Fruit fly (Drosophila melanogaster): ENCODE results near the gene EloA.

The EloA gene

dm6 chr3R:23226521-23227039, 24.8 kb upstream of the EloA start, which contains the start of gene cnc (continued):
- TF ChIP-seq Doc2 (GFP tag; IDR thresholded peaks at IDR 0.05): no peak
- no peak for TF ChIP-seq CG6689 (GFP tag; IDR thresholded peaks at IDR 0.05)
- TF ChIP-seq scrt (GFP tag; optimal IDR thresholded peaks at IDR 0.05): no peak
- TF ChIP-seq Antp (GFP tag; optimal IDR thresholded peaks at IDR 0.05): no peak
- peak; percentile 90 to 97 for TF ChIP-seq Trl (optimal IDR thresholded peaks at IDR 0.05)
- peak; percentile 35 for TF ChIP-seq Trl (GFP tag; optimal IDR thresholded peaks at IDR 0.05)
- peak; percentile 1 for TF ChIP-seq disco-r (GFP tag; optimal IDR thresholded peaks at IDR 0.05)
- TF ChIP-seq CG15073 (GFP tag; optimal IDR thresholded peaks at IDR 0.05): no peak
- TF ChIP-seq ato (GFP tag; IDR thresholded peaks at IDR 0.05; ENCODE audit: partially characterized antibody): no peak
- TF ChIP-seq dysf (GFP tag; IDR thresholded peaks at IDR 0.05): peak; percentile 9; the same call in 1 of the 3 replicates
- 0 out of 2 replicates have a peak, but pooled peaks have one; percentile 5 for TF ChIP-seq CG9932 (GFP tag; IDR thresholded peaks at IDR 0.05)
- no peak for TF ChIP-seq CG14014 (GFP tag; IDR thresholded peaks at IDR 0.05)
- no peak for TF ChIP-seq eve (GFP tag; optimal IDR thresholded peaks at IDR 0.05)
- TF ChIP-seq Rx (GFP tag; IDR thresholded peaks at IDR 0.05): no peak
- TF ChIP-seq lmd (GFP tag; IDR thresholded peaks at IDR 0.05): no peak
- TF ChIP-seq ind (GFP tag; optimal IDR thresholded peaks at IDR 0.05): no peak
- TF ChIP-seq Stat92E (GFP tag; optimal IDR thresholded peaks at IDR 0.05): no peak
- TF ChIP-seq stc (GFP tag; IDR thresholded peaks at IDR 0.05): peak; percentile 44; the same call in 1 of the 2 replicates
- TF ChIP-seq CG13624 (GFP tag; optimal IDR thresholded peaks at IDR 0.05): peak; percentile 23
- TF ChIP-seq CG1233 (GFP tag; optimal IDR thresholded peaks at IDR 0.05): peak; percentile 20
- TF ChIP-seq CG13123 (GFP tag; optimal IDR thresholded peaks at IDR 0.05): no peak
- TF ChIP-seq nom (GFP tag; optimal IDR thresholded peaks at IDR 0.05): no peak
- TF ChIP-seq cas (GFP tag; IDR thresholded peaks at IDR 0.05): no peak
- no peak for TF ChIP-seq corto (GFP tag; optimal IDR thresholded peaks at IDR 0.05)
- TF ChIP-seq wor (GFP tag; IDR thresholded peaks at IDR 0.05): no peak
- no peak for TF ChIP-seq ATbp (GFP tag; optimal IDR thresholded peaks at IDR 0.05)
- TF ChIP-seq CG2202 (tag; optimal IDR thresholded peaks at IDR 0.05): no peak
- no peak for TF ChIP-seq CG11560 (tag; IDR thresholded peaks at IDR 0.05)
- peak; percentile 12; the same call in 1 of the 2 replicates for TF ChIP-seq nerfin-2 (GFP tag; IDR thresholded peaks at IDR 0.05; ENCODE audit: partially characterized antibody)
- TF ChIP-seq shn (GFP tag; optimal IDR thresholded peaks at IDR 0.05): no peak
- no peak for TF ChIP-seq CG11504 (tag; optimal IDR thresholded peaks at IDR 0.05)
- no peak for TF ChIP-seq CG9797 (GFP tag; optimal IDR thresholded peaks at IDR 0.05)
- TF ChIP-seq rib (GFP tag; IDR thresholded peaks at IDR 0.05): peak; percentile 59; the same call in 1 of the 2 replicates
- TF ChIP-seq CG9609 (GFP tag; optimal IDR thresholded peaks at IDR 0.05): no peak
- no peak for TF ChIP-seq schlank (tag; optimal IDR thresholded peaks at IDR 0.05)
- no peak for TF ChIP-seq CG18764 (GFP tag; optimal IDR thresholded peaks at IDR 0.05)
- no peak for TF ChIP-seq gsb-n (tag; optimal IDR thresholded peaks at IDR 0.05)
- no peak for TF ChIP-seq CG12236 (GFP tag; optimal IDR thresholded peaks at IDR 0.05)
- no peak for TF ChIP-seq CG12744 (GFP tag; optimal IDR thresholded peaks at IDR 0.05)
- TF ChIP-seq ewg (GFP tag; optimal IDR thresholded peaks at IDR 0.05): no peak
- no peak for TF ChIP-seq btn (GFP tag; optimal IDR thresholded peaks at IDR 0.05)
- TF ChIP-seq CG9876 (GFP tag; optimal IDR thresholded peaks at IDR 0.05): no peak
- no peak for TF ChIP-seq ham (GFP tag; IDR thresholded peaks at IDR 0.05)
- TF ChIP-seq CG10959 (GFP tag; IDR thresholded peaks at IDR 0.05): no peak
- TF ChIP-seq Lpt (GFP tag; optimal IDR thresholded peaks at IDR 0.05): no peak
- peak; percentile 15 for TF ChIP-seq Myb (GFP tag; optimal IDR thresholded peaks at IDR 0.05)
- peak; percentile 18 for TF ChIP-seq MTF-1 (GFP tag; optimal IDR thresholded peaks at IDR 0.05; ENCODE audit: borderline replicate concordance)
- no peak for TF ChIP-seq CG4360 (GFP tag; IDR thresholded peaks at IDR 0.05)
- no peak for TF ChIP-seq CG1647 (GFP tag; optimal IDR thresholded peaks at IDR 0.05)
- TF ChIP-seq tna (GFP tag; IDR thresholded peaks at IDR 0.05; ENCODE audit: partially characterized antibody): peak; percentile 35
- TF ChIP-seq Hey (tag; optimal IDR thresholded peaks at IDR 0.05): peak; percentile 2
- TF ChIP-seq Atf-2 (GFP tag; optimal IDR thresholded peaks at IDR 0.05): no peak
